Fruit fly (Drosophila melanogaster) whole organism, adult: ENCODE measurements around the gene CG17292.

Source experiments
- CG11617 ChIP-seq: fragments of 200-800 bp; sonication (Bioruptor generic); optimal IDR thresholded peaks from 2 replicates; lab custom pipeline; 2017; ENCODE audit warnings: mild to moderate bottlenecking, missing biosample characterization, missing genetic modification reagents, missing genetic modification characterization
- CG33017 ChIP-seq: fragments of 200-800 bp; sonication (Bioruptor generic); optimal IDR thresholded peaks from 2 replicates; lab custom pipeline; 2018; ENCODE audit warnings: missing biosample characterization, mild to moderate bottlenecking, missing genetic modification characterization, moderate library complexity
- cnc ChIP-seq, 2 experiments: fragments of >200 bp; optimal IDR thresholded peaks; 2 replicates each; lab custom pipeline; 2017
- ovo ChIP-seq: fragments of 200-800 bp; sonication (Bioruptor generic); optimal IDR thresholded peaks from 2 replicates; lab custom pipeline; 2016; ENCODE audit warnings: missing biosample characterization, missing genetic modification characterization
- tj ChIP-seq: fragments of 200-800 bp; sonication (Bioruptor generic); optimal IDR thresholded peaks from 3 replicates; lab custom pipeline; 2017; ENCODE audit warnings: missing biosample characterization, mild to moderate bottlenecking, missing genetic modification characterization, moderate library complexity

- TF ChIP-seq CG33017 (tag; lab: Kevin White, UChicago) (no peak), CG11617 (GFP tag; lab: Kevin White, UChicago) (no peak), ovo (no peak), cnc (optimal IDR thresholded peaks at IDR 0.05; lab: Kevin White, UChicago) (no peak), tj (no peak)
Observed at dm6 chr2L:8342395-8342794, 27.9 kb upstream of the CG17292 start, which contains the start of gene CG14273.
